Worm (Caenorhabditis elegans): Measurements from ENCODE around the gene srab-14.

- TF ChIP-seq M03D4.4 (tag; optimal IDR thresholded peaks at IDR 0.05) (no peak), lin-32 (GFP tag; optimal IDR thresholded peaks at IDR 0.05) (no peak), lsy-2 (tag; optimal IDR thresholded peaks at IDR 0.05) (no peak), ces-1 (GFP tag; optimal IDR thresholded peaks at IDR 0.05) (no peak), unc-39 (tag; optimal IDR thresholded peaks at IDR 0.05) (no peak), nhr-76 (tag; optimal IDR thresholded peaks at IDR 0.05) (no peak), unc-120 (tag; optimal IDR thresholded peaks at IDR 0.05; ENCODE audit: poor library complexity, severe bottlenecking) (no peak), zip-8 (tag; optimal IDR thresholded peaks at IDR 0.05) (no peak), tbx-8 (GFP tag; optimal IDR thresholded peaks at IDR 0.05) (no peak), nhr-12 (tag; optimal IDR thresholded peaks at IDR 0.05) (no peak), snpc-4 (tag; optimal IDR thresholded peaks at IDR 0.05) (no peak), bed-3 (GFP tag; optimal IDR thresholded peaks at IDR 0.05) (no peak), nhr-237 (tag; optimal IDR thresholded peaks at IDR 0.05) (no peak)
Measured at ce11 chrII:7457210-7457609, 42.1 kb downstream of the srab-14 start, which contains the start of gene D1022.4.
